Worm (Caenorhabditis elegans) whole organism, L4/young adult: ENCODE data around the gene ptr-5.

Source experiments
- W03F9.2 ChIP-seq: fragments of 150-350 bp; optimal IDR thresholded peaks from 2 replicates; lab custom pipeline; 2014; ENCODE audit warnings: missing biosample characterization, missing genetic modification characterization
- dao-5 ChIP-seq: sonication (generic microtip); optimal IDR thresholded peaks from 2 replicates; lab custom pipeline; 2016; ENCODE audit warnings: missing genotype, missing genetic modification characterization, moderate library complexity, missing compliant biosample characterization
- him-1 ChIP-seq: sonication (generic microtip); optimal IDR thresholded peaks from 2 replicates; lab custom pipeline; 2016; ENCODE audit warnings: missing genotype, missing genetic modification reagents, missing genetic modification characterization, missing compliant biosample characterization

- TF ChIP-seq W03F9.2 (tag; lab: Kevin White, UChicago): no peak
- no peak for TF ChIP-seq dao-5 (tag; lab: Kevin White, UChicago)
- no peak for TF ChIP-seq him-1 (tag; lab: Kevin White, UChicago)
Observed at ce11 chrX:17324954-17325353, 6.6 kb downstream of the ptr-5 start.
